Fruit fly (Drosophila melanogaster) whole organism, embryonic: ENCODE measurements around the gene Mst36Fb.

Experiments used
- Aef1 ChIP-seq: fragments of 200-800 bp; sonication (Bioruptor generic); IDR thresholded peaks from 3 replicates; pipeline ENCODE4 v1.3.6; 2022; ENCODE audit warnings: missing biosample characterization, missing genetic modification characterization
- CG10209 ChIP-seq: fragments of 200-800 bp; sonication (Bioruptor generic); optimal IDR thresholded peaks from 3 replicates; lab custom pipeline; 2017; ENCODE audit warnings: missing biosample characterization, mild to moderate bottlenecking, missing genetic modification characterization, missing genetic modification reagents
- CG11398 ChIP-seq: fragments of 200-800 bp; sonication (Bioruptor generic); optimal IDR thresholded peaks from 2 replicates; lab custom pipeline; 2016; ENCODE audit warnings: missing biosample characterization, missing genetic modification characterization
- CG1233 ChIP-seq: fragments of 200-800 bp; sonication (Bioruptor generic); optimal IDR thresholded peaks from 4 replicates; lab custom pipeline; 2018; ENCODE audit warnings: missing biosample characterization, mild to moderate bottlenecking, missing genetic modification characterization
- CG12769 ChIP-seq: fragments of 200-800 bp; sonication (Bioruptor generic); optimal IDR thresholded peaks from 2 replicates; lab custom pipeline; 2019; ENCODE audit warnings: missing biosample characterization, mild to moderate bottlenecking, missing genetic modification characterization, moderate library complexity
- CG14014 ChIP-seq: fragments of 200-800 bp; sonication (Bioruptor generic); IDR thresholded peaks from 2 replicates; pipeline ENCODE4 v1.3.6; 2022; ENCODE audit warnings: missing biosample characterization, missing genetic modification characterization
- CG15011 ChIP-seq: fragments of 200-800 bp; sonication (Bioruptor generic); optimal IDR thresholded peaks from 3 replicates; lab custom pipeline; 2018; ENCODE audit warnings: missing biosample characterization, mild to moderate bottlenecking, missing genetic modification characterization
- CG15601 ChIP-seq: fragments of 200-800 bp; sonication (Bioruptor generic); optimal IDR thresholded peaks from 3 replicates; lab custom pipeline; 2019; ENCODE audit warnings: missing biosample characterization, mild to moderate bottlenecking, missing genetic modification characterization, moderate library complexity
- CG16815 ChIP-seq: fragments of 200-800 bp; sonication (Bioruptor generic); optimal IDR thresholded peaks from 3 replicates; lab custom pipeline; 2017; ENCODE audit warnings: missing biosample characterization, mild to moderate bottlenecking, missing genetic modification characterization
- CG17829 ChIP-seq: fragments of 200-800 bp; optimal IDR thresholded peaks from 2 replicates; lab custom pipeline; 2019; ENCODE audit warnings: missing biosample characterization, mild to moderate bottlenecking, missing genetic modification characterization, moderate library complexity
- CG1832 ChIP-seq: fragments of 200-800 bp; sonication (Bioruptor generic); optimal IDR thresholded peaks from 2 replicates; lab custom pipeline; 2017; ENCODE audit warnings: missing biosample characterization, mild to moderate bottlenecking, missing genetic modification characterization, inconsistent platforms
- CG18619 ChIP-seq: fragments of 200-800 bp; sonication (Bioruptor generic); optimal IDR thresholded peaks from 3 replicates; lab custom pipeline; 2017; ENCODE audit warnings: missing biosample characterization, mild to moderate bottlenecking, missing genetic modification characterization
- CG2875 ChIP-seq: fragments of 200-800 bp; sonication (Bioruptor generic); optimal IDR thresholded peaks from 2 replicates; lab custom pipeline; 2017; ENCODE audit warnings: missing biosample characterization, mild to moderate bottlenecking, missing genetic modification characterization, missing genetic modification reagents
- CG34224 ChIP-seq: fragments of 200-800 bp; sonication (Bioruptor generic); IDR thresholded peaks from 3 replicates; pipeline ENCODE4 v1.3.6; 2022; ENCODE audit warnings: missing biosample characterization, missing genetic modification characterization; ENCODE audit not compliant: partially characterized antibody
- CG42726 ChIP-seq: fragments of 200-800 bp; sonication (Bioruptor generic); IDR thresholded peaks from 2 replicates; pipeline ENCODE4 v1.3.6; 2022; ENCODE audit warnings: missing biosample characterization, missing genetic modification characterization; ENCODE audit not compliant: partially characterized antibody
- CG4424 ChIP-seq: fragments of 200-800 bp; sonication (Bioruptor generic); optimal IDR thresholded peaks from 3 replicates; lab custom pipeline; 2016; ENCODE audit warnings: missing biosample characterization, missing genetic modification characterization
- CG7372 ChIP-seq: fragments of 200-800 bp; sonication (Bioruptor generic); IDR thresholded peaks from 2 replicates; pipeline ENCODE4 v1.3.6; 2022; ENCODE audit warnings: missing biosample characterization, missing genetic modification characterization
- CG8478 ChIP-seq: fragments of >200 bp; optimal IDR thresholded peaks from 2 replicates; lab custom pipeline; 2018
- CG9609 ChIP-seq: fragments of 200-800 bp; sonication (Bioruptor generic); optimal IDR thresholded peaks from 3 replicates; lab custom pipeline; 2016; ENCODE audit warnings: missing biosample characterization, missing genetic modification characterization
- CkIIα-i1 ChIP-seq: fragments of 200-800 bp; sonication (Bioruptor generic); IDR thresholded peaks from 2 replicates; pipeline ENCODE4 v1.3.6; 2022; ENCODE audit warnings: missing biosample characterization, missing genetic modification characterization
- Gug ChIP-seq: fragments of 200-800 bp; sonication (Bioruptor generic); IDR thresholded peaks from 4 replicates; pipeline ENCODE4 v1.3.6; 2022; ENCODE audit warnings: missing biosample characterization, missing genetic modification characterization
- HLHmδ ChIP-seq: fragments of 200-800 bp; sonication (Bioruptor generic); optimal IDR thresholded peaks from 2 replicates; lab custom pipeline; 2018; ENCODE audit warnings: missing biosample characterization, mild to moderate bottlenecking, missing genetic modification characterization, moderate library complexity
- Jarid2 ChIP-seq: fragments of 200-800 bp; sonication (Bioruptor generic); optimal IDR thresholded peaks from 3 replicates; lab custom pipeline; 2017; ENCODE audit warnings: mild to moderate bottlenecking, missing biosample characterization, missing genetic modification reagents, missing genetic modification characterization
- Mrtf ChIP-seq: fragments of 200-800 bp; sonication (Bioruptor generic); IDR thresholded peaks from 3 replicates; pipeline ENCODE4 v1.3.6; 2022; ENCODE audit warnings: missing biosample characterization, missing genetic modification characterization
- Ptx1 ChIP-seq: fragments of 200-800 bp; sonication (Bioruptor generic); IDR thresholded peaks from 2 replicates; pipeline ENCODE4 v1.3.6; 2022; ENCODE audit warnings: missing biosample characterization, missing genetic modification characterization
- Ravus ChIP-seq: fragments of 200-800 bp; sonication (Bioruptor generic); IDR thresholded peaks from 2 replicates; pipeline ENCODE4 v1.3.6; 2022; ENCODE audit warnings: missing biosample characterization, missing genetic modification characterization
- Taf1 ChIP-seq: fragments of 200-800 bp; sonication (Bioruptor generic); IDR thresholded peaks from 2 replicates; pipeline ENCODE4 v1.3.6; 2022; ENCODE audit warnings: missing biosample characterization, missing genetic modification characterization
- Xrp1 ChIP-seq: fragments of 200-800 bp; sonication (Bioruptor generic); IDR thresholded peaks from 2 replicates; pipeline ENCODE4 v1.3.6; 2022; ENCODE audit warnings: missing biosample characterization, missing genetic modification characterization
- bsh ChIP-seq, 2 experiments: fragments of 200-800 bp; sonication (Bioruptor generic); optimal IDR thresholded peaks; 2 replicates each; lab custom pipeline; 2017 to 2018; ENCODE audit warnings: mild to moderate bottlenecking in 2 of 2, missing biosample characterization in 2 of 2, missing genetic modification characterization in 2 of 2, moderate library complexity in 1 of 2
- cato ChIP-seq: fragments of 200-800 bp; sonication (Bioruptor generic); optimal IDR thresholded peaks from 2 replicates; lab custom pipeline; 2016; ENCODE audit warnings: missing biosample characterization, missing genetic modification characterization, borderline replicate concordance
- dimm ChIP-seq: fragments of 200-800 bp; sonication (Bioruptor generic); IDR thresholded peaks from 2 replicates; pipeline ENCODE4 v1.3.6; 2022; ENCODE audit warnings: missing biosample characterization, missing genetic modification characterization
- dm ChIP-seq: fragments of 200-800 bp; sonication (Bioruptor generic); optimal IDR thresholded peaks from 3 replicates; lab custom pipeline; 2016; ENCODE audit warnings: missing biosample characterization, missing genetic modification characterization
- eyg ChIP-seq: fragments of 200-800 bp; sonication (Bioruptor generic); optimal IDR thresholded peaks from 3 replicates; lab custom pipeline; 2016; ENCODE audit warnings: missing biosample characterization, missing genetic modification characterization
- fd3F ChIP-seq: fragments of 200-800 bp; sonication (Bioruptor generic); optimal IDR thresholded peaks from 2 replicates; lab custom pipeline; 2018; ENCODE audit warnings: missing biosample characterization, mild to moderate bottlenecking, missing genetic modification characterization, moderate library complexity
- gro ChIP-seq: fragments of 200-800 bp; sonication (Bioruptor generic); optimal IDR thresholded peaks from 2 replicates; lab custom pipeline; 2016; ENCODE audit warnings: missing biosample characterization, missing genetic modification characterization
- hkb ChIP-seq, 2 experiments: fragments of 200-800 bp in 1 of 2; fragments of >200 bp in 1 of 2; sonication (Bioruptor generic) in 1 of 2; IDR thresholded peaks in 1 of 2; optimal IDR thresholded peaks in 1 of 2; 2 replicates each; pipeline versions ENCODE4 v1.3.6 to Lab custom; 2017 to 2022; ENCODE audit warnings: missing biosample characterization in 1 of 2, missing genetic modification characterization in 1 of 2
- inv ChIP-seq: fragments of 200-800 bp; sonication (Bioruptor generic); IDR thresholded peaks from 2 replicates; pipeline ENCODE4 v1.3.6; 2022; ENCODE audit warnings: missing biosample characterization, missing genetic modification characterization; ENCODE audit not compliant: partially characterized antibody
- maf-S ChIP-seq: fragments of 200-800 bp; sonication (Bioruptor generic); optimal IDR thresholded peaks from 2 replicates; lab custom pipeline; 2016; ENCODE audit warnings: missing biosample characterization, missing genetic modification characterization
- mam ChIP-seq: fragments of 200-800 bp; sonication (Bioruptor generic); optimal IDR thresholded peaks from 3 replicates; lab custom pipeline; 2016; ENCODE audit warnings: missing biosample characterization, missing genetic modification characterization
- oc ChIP-seq: fragments of 200-800 bp; sonication (Bioruptor generic); optimal IDR thresholded peaks from 2 replicates; lab custom pipeline; 2018; ENCODE audit warnings: missing biosample characterization, mild to moderate bottlenecking, missing genetic modification characterization, moderate library complexity
- org-1 ChIP-seq: fragments of 200-800 bp; sonication (Bioruptor generic); optimal IDR thresholded peaks from 2 replicates; lab custom pipeline; 2017; ENCODE audit warnings: missing biosample characterization, missing genetic modification characterization
- pb ChIP-seq: fragments of 200-800 bp; sonication (Bioruptor generic); optimal IDR thresholded peaks from 3 replicates; lab custom pipeline; 2016; ENCODE audit warnings: missing biosample characterization, missing genetic modification characterization
- ranshi ChIP-seq: fragments of 200-800 bp; sonication (Bioruptor generic); IDR thresholded peaks from 2 replicates; pipeline ENCODE4 v1.3.6; 2022; ENCODE audit warnings: missing biosample characterization, missing genetic modification characterization
- seq ChIP-seq: fragments of 200-800 bp; sonication (Bioruptor generic); IDR thresholded peaks from 2 replicates; pipeline ENCODE4 v1.3.6; 2022; ENCODE audit warnings: missing biosample characterization, missing genetic modification characterization
- slou ChIP-seq: fragments of 200-800 bp; sonication (Bioruptor generic); optimal IDR thresholded peaks from 3 replicates; lab custom pipeline; 2016; ENCODE audit warnings: missing biosample characterization, missing genetic modification characterization
- sug ChIP-seq: fragments of 200-800 bp; optimal IDR thresholded peaks from 2 replicates; lab custom pipeline; 2019; ENCODE audit warnings: missing biosample characterization, mild to moderate bottlenecking, missing genetic modification characterization, moderate library complexity
- tap ChIP-seq: fragments of 200-800 bp; optimal IDR thresholded peaks from 3 replicates; lab custom pipeline; 2019; ENCODE audit warnings: missing biosample characterization, mild to moderate bottlenecking, missing genetic modification characterization, moderate library complexity
- tx ChIP-seq: fragments of 200-800 bp; sonication (Bioruptor generic); optimal IDR thresholded peaks from 2 replicates; lab custom pipeline; 2016; ENCODE audit warnings: missing biosample characterization, missing genetic modification characterization
- yki ChIP-seq: fragments of >200 bp; optimal IDR thresholded peaks from 3 replicates; lab custom pipeline; 2018

Mst36Fb gene

dm6 chr2L:18708239-18708891, 33.5 kb upstream of the Mst36Fb start, which contains the start of the genes Faf2 and Grip71 (continued):
- TF ChIP-seq CG11398: peak; percentile 14
- TF ChIP-seq HLHmδ (GFP tag; lab: Kevin White, UChicago): no peak
- TF ChIP-seq fd3F (GFP tag; lab: Kevin White, UChicago): peak; percentile 92
- peak; percentile 82 for TF ChIP-seq CG18619
- TF ChIP-seq dm (GFP tag; lab: Kevin White, UChicago): peak; percentile 53
- TF ChIP-seq mam (GFP tag; lab: Kevin White, UChicago): peak; percentile 93
- TF ChIP-seq CG15011 (GFP tag; lab: Kevin White, UChicago): peak; percentile 56
- TF ChIP-seq Gug (GFP tag; lab: Robert Waterston, UW): peak; percentile 97
- TF ChIP-seq tap (tag; lab: Kevin White, UChicago): peak; percentile 81
- peak; percentile 94 for TF ChIP-seq CG17829 (tag; lab: Kevin White, UChicago)
- peak; percentile 96 for TF ChIP-seq Aef1 (GFP tag; lab: Robert Waterston, UW)
- TF ChIP-seq CG12769 (tag; lab: Kevin White, UChicago): peak; percentile 82
- peak; percentile 87 for TF ChIP-seq sug (tag; lab: Kevin White, UChicago)
- TF ChIP-seq CG9609: peak; percentile 83
- TF ChIP-seq Mrtf (GFP tag; lab: Robert Waterston, UW): peak; percentile 93
- TF ChIP-seq dimm (GFP tag; lab: Robert Waterston, UW): peak; percentile 82
- peak; percentile 89 for TF ChIP-seq slou
- no peak for TF ChIP-seq CG1832 (GFP tag; lab: Kevin White, UChicago)
- peak; percentile 95 for TF ChIP-seq ranshi (GFP tag; lab: Robert Waterston, UW)
- TF ChIP-seq CG8478 (lab: Kevin White, UChicago): peak; percentile 80
- TF ChIP-seq seq (GFP tag; lab: Robert Waterston, UW): peak; percentile 90

- no peak for TF ChIP-seq CG4424 (GFP tag; lab: Kevin White, UChicago)
- no peak for TF ChIP-seq tx (GFP tag; lab: Kevin White, UChicago)
- no peak for TF ChIP-seq inv (GFP tag; lab: Robert Waterston, UW)
- no peak for TF ChIP-seq maf-S (GFP tag; lab: Kevin White, UChicago)
- no peak for TF ChIP-seq CG1233
- TF ChIP-seq org-1 (GFP tag; lab: Kevin White, UChicago): no peak
- TF ChIP-seq pb (GFP tag; lab: Kevin White, UChicago): no peak
- TF ChIP-seq CG2875 (GFP tag; lab: Kevin White, UChicago): no peak
- TF ChIP-seq CG42726: no peak
- TF ChIP-seq eyg: no peak
- TF ChIP-seq bsh (GFP tag; optimal IDR thresholded peaks at IDR 0.05; lab: Kevin White, UChicago): no peak
- no peak for TF ChIP-seq CG7372 (GFP tag; lab: Robert Waterston, UW)
- no peak for TF ChIP-seq yki (lab: Kevin White, UChicago)
- TF ChIP-seq gro (GFP tag; lab: Kevin White, UChicago): no peak
- TF ChIP-seq cato (GFP tag; lab: Kevin White, UChicago): no peak
- TF ChIP-seq oc (tag; lab: Kevin White, UChicago): no peak
- peak; percentile 31; the same call in 1 of the 2 replicates for TF ChIP-seq Xrp1 (GFP tag; lab: Robert Waterston, UW)
- no peak for TF ChIP-seq CkIIα-i1 (GFP tag; lab: Robert Waterston, UW)
- no peak for TF ChIP-seq Taf1 (GFP tag; lab: Robert Waterston, UW)
- no peak for TF ChIP-seq CG17829 (tag; lab: Kevin White, UChicago)
- peak; percentile 43; the same call in 1 of the 2 replicates for TF ChIP-seq CG14014 (GFP tag; lab: Robert Waterston, UW)
- no peak for TF ChIP-seq hkb (optimal IDR thresholded peaks at IDR 0.05; lab: Kevin White, UChicago)
- peak; percentile 45; the same call in 1 of the 2 replicates for TF ChIP-seq hkb (GFP tag; IDR thresholded peaks at IDR 0.05; lab: Robert Waterston, UW)
- no peak for TF ChIP-seq CG10209 (GFP tag; lab: Kevin White, UChicago)
- TF ChIP-seq CG34224: no peak
- no peak for TF ChIP-seq CG16815 (GFP tag; lab: Kevin White, UChicago)
- TF ChIP-seq Jarid2: no peak
- peak; percentile 43 for TF ChIP-seq CG12769 (tag; lab: Kevin White, UChicago)
- no peak for TF ChIP-seq Ravus (GFP tag; lab: Robert Waterston, UW)
- TF ChIP-seq Ptx1 (GFP tag; lab: Robert Waterston, UW): peak; percentile 38
- no peak for TF ChIP-seq CG15601 (tag; lab: Kevin White, UChicago)
These were observed 32.9 kb upstream of the Mst36Fb start for dm6 chr2L:18707844-18708238.
